Fruit fly (Drosophila melanogaster): ENCODE data around the gene CG15545.
A peak's percentile ranks its signal among the peaks of the same experiment; 100 is the strongest.

Gene CG15545

DNA sequence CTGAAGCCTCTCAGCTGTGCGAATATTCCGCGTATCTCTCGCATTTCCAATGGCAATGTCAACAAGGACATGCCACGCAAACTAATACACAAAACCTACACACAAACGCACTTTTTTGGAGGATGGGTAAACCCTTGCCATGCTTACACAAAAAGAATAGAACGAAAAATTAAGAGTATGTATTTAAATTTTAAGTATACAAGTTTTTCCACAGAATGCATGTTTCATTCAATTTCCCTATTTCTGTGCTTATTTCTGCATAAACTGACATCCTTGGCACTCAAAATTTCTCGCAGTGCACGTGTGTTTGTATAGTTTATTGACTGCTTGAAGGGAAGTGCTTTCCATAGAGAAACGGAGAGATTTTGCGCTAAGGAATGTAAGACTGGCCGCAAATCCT lies 37.7 kb upstream of the CG15545 start (continued):
- TF ChIP-seq ham (GFP tag; IDR thresholded peaks at IDR 0.05) = no peak
- TF ChIP-seq CG10147 (GFP tag; optimal IDR thresholded peaks at IDR 0.05) = no peak
- no peak for TF ChIP-seq CG1832 (GFP tag; optimal IDR thresholded peaks at IDR 0.05)
- TF ChIP-seq CG2202 (tag; optimal IDR thresholded peaks at IDR 0.05) = no peak
- TF ChIP-seq btn (GFP tag; optimal IDR thresholded peaks at IDR 0.05) = no peak
- no peak for TF ChIP-seq E2f2 (GFP tag; IDR thresholded peaks at IDR 0.05)
- TF ChIP-seq CG12299 (tag; optimal IDR thresholded peaks at IDR 0.05) = no peak
- TF ChIP-seq sima (GFP tag; optimal IDR thresholded peaks at IDR 0.05) = no peak
- no peak for TF ChIP-seq Rx (GFP tag; IDR thresholded peaks at IDR 0.05)
- no peak for TF ChIP-seq CG1529 (GFP tag; optimal IDR thresholded peaks at IDR 0.05)
- no peak for TF ChIP-seq Dfd (GFP tag; optimal IDR thresholded peaks at IDR 0.05)
- TF ChIP-seq phol (tag; optimal IDR thresholded peaks at IDR 0.05) = peak; percentile 20
- no peak for TF ChIP-seq D (optimal IDR thresholded peaks at IDR 0.05)
- TF ChIP-seq D (GFP tag; optimal IDR thresholded peaks at IDR 0.05) = no peak
- TF ChIP-seq zen (tag; optimal IDR thresholded peaks at IDR 0.05) = peak; percentile 32
- no peak for TF ChIP-seq CG10366 (GFP tag; IDR thresholded peaks at IDR 0.05)
- no peak for TF ChIP-seq CG15601 (tag; optimal IDR thresholded peaks at IDR 0.05)
- no peak for TF ChIP-seq jing (GFP tag; optimal IDR thresholded peaks at IDR 0.05)
- TF ChIP-seq Aef1 (GFP tag; IDR thresholded peaks at IDR 0.05) = no peak
- no peak for TF ChIP-seq ap (GFP tag; IDR thresholded peaks at IDR 0.05)
- no peak for TF ChIP-seq CG12219 (GFP tag; optimal IDR thresholded peaks at IDR 0.05)
- TF ChIP-seq vnd (GFP tag; IDR thresholded peaks at IDR 0.05; ENCODE audit: partially characterized antibody) = no peak
- no peak for TF ChIP-seq CG7372 (GFP tag; IDR thresholded peaks at IDR 0.05)
- no peak for TF ChIP-seq CG4282 (GFP tag; optimal IDR thresholded peaks at IDR 0.05)
- TF ChIP-seq Optix (GFP tag; IDR thresholded peaks at IDR 0.05) = no peak
- no peak for TF ChIP-seq caup (GFP tag; optimal IDR thresholded peaks at IDR 0.05; ENCODE audit: severe bottlenecking)
- TF ChIP-seq CG17802 (tag; optimal IDR thresholded peaks at IDR 0.05) = no peak
- no peak for TF ChIP-seq bbx (GFP tag; IDR thresholded peaks at IDR 0.05; ENCODE audit: partially characterized antibody)
- TF ChIP-seq CG10321 (GFP tag; IDR thresholded peaks at IDR 0.05) = no peak
- TF ChIP-seq Bgb (GFP tag; IDR thresholded peaks at IDR 0.05; ENCODE audit: partially characterized antibody) = no peak
- TF ChIP-seq CG10654 (GFP tag; optimal IDR thresholded peaks at IDR 0.05) = no peak
- TF ChIP-seq dm (GFP tag; optimal IDR thresholded peaks at IDR 0.05) = no peak
- TF ChIP-seq Meics (GFP tag; optimal IDR thresholded peaks at IDR 0.05) = peak; percentile 3
- TF ChIP-seq Jarid2 (GFP tag; optimal IDR thresholded peaks at IDR 0.05) = no peak
- peak; percentile 62 for TF ChIP-seq Med (GFP tag)
- no peak for TF ChIP-seq CG4404 (GFP tag; IDR thresholded peaks at IDR 0.05)
- no peak for TF ChIP-seq bcd (GFP tag; optimal IDR thresholded peaks at IDR 0.05)
- TF ChIP-seq CG30403 (GFP tag; optimal IDR thresholded peaks at IDR 0.05) = no peak
- TF ChIP-seq Dref (GFP tag; IDR thresholded peaks at IDR 0.05) = no peak
- no peak for TF ChIP-seq trh (GFP tag; optimal IDR thresholded peaks at IDR 0.05)
- TF ChIP-seq CG8359 (GFP tag; optimal IDR thresholded peaks at IDR 0.05; ENCODE audit: borderline replicate concordance) = no peak
- no peak for TF ChIP-seq psq (GFP tag; optimal IDR thresholded peaks at IDR 0.05)
- no peak for TF ChIP-seq YL-1 (GFP tag; optimal IDR thresholded peaks at IDR 0.05)
- no peak for TF ChIP-seq MBD-R2 (GFP tag; IDR thresholded peaks at IDR 0.05)
- no peak for TF ChIP-seq Nf-YC (tag; optimal IDR thresholded peaks at IDR 0.05)
- TF ChIP-seq so (GFP tag; IDR thresholded peaks at IDR 0.05) = no peak
- no peak for TF ChIP-seq dysf (GFP tag; IDR thresholded peaks at IDR 0.05)
- no peak for TF ChIP-seq HHEX (GFP tag; optimal IDR thresholded peaks at IDR 0.05)
- no peak for TF ChIP-seq gsb-n (tag; optimal IDR thresholded peaks at IDR 0.05)
